Worm (Caenorhabditis elegans): ENCODE data around the gene abts-4.

abts-4 gene

DNA sequence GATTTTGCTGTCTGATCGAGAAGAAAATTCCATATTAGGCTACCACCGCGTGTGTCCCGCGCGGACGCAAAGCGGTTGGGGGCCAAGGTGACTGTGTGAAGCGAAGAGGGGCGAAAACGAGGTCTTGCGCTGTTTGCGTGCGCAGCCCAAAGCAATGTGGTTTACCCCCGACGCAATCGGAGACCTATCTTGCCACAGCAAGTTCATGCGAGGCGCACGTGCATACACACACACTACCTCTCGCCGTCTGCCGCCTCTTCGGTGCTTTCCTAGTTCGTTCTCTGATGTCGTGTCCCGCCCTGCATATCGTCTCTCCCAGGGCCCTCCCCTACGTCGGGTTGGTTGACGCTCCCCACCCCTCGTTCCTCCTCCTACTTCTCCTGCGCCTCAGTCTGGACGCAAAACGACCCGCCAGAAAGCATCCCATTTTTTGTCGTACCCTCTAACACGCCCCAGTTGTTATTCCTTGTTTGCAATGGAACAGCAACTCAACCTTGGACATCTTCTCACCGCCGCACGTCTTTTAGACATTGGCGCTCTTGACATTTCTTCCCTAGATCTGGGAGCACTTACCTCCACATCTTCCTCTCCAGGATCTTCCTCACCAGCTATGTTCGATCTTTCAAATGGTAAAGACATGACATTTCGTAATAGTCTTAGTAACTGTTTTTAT is 19.4 kb downstream of the abts-4 start, which contains the start of gene mdl-1 (continued):
- TF ChIP-seq madf-9 (GFP tag; conservative IDR thresholded peaks at IDR 0.05) (peak; percentile 67), nhr-76 (tag; optimal IDR thresholded peaks at IDR 0.05) (no peak), lin-38 (GFP tag; IDR thresholded peaks at IDR 0.05) (peak; percentile 58), attf-4 (tag; optimal IDR thresholded peaks at IDR 0.05) (peak; percentile 35), fos-1 (tag; optimal IDR thresholded peaks at IDR 0.05) (no peak), rbr-2 (tag; optimal IDR thresholded peaks at IDR 0.05) (peak; percentile 87), egl-43 (GFP tag; IDR thresholded peaks at IDR 0.05) (peak; percentile 90), zip-11 (GFP tag; IDR thresholded peaks at IDR 0.05) (no peak), ceh-32 (tag; optimal IDR thresholded peaks at IDR 0.05; ENCODE audit: poor library complexity) (peak; percentile 43), ctbp-1 (GFP tag; IDR thresholded peaks at IDR 0.05) (peak; percentile 86), arid-1 (GFP tag; conservative IDR thresholded peaks at IDR 0.05) (peak; percentile 72), zfp-2 (tag; optimal IDR thresholded peaks at IDR 0.05) (no peak), mdl-1 (tag; optimal IDR thresholded peaks at IDR 0.05) (peak in 1 of 2 experiments; percentile 100), madf-5 (GFP tag; IDR thresholded peaks at IDR 0.05) (0 out of 4 replicates have a peak, but pooled peaks of 1 of the 2 experiments have one; percentile 45), hlh-11 (tag; optimal IDR thresholded peaks at IDR 0.05) (peak; percentile 98), spr-1 (tag; optimal IDR thresholded peaks at IDR 0.05) (peak; percentile 57), dpl-1 (GFP tag; optimal IDR thresholded peaks at IDR 0.05) (peak; percentile 43), php-3 (GFP tag; IDR thresholded peaks at IDR 0.05) (peak; percentile 64; the same call in 1 of the 2 replicates), mes-2 (tag; optimal IDR thresholded peaks at IDR 0.05; ENCODE audit: poor library complexity, severe bottlenecking) (peak; percentile 76), R02D3.7 (tag; optimal IDR thresholded peaks at IDR 0.05) (no peak), spr-3 (GFP tag; optimal IDR thresholded peaks at IDR 0.05) (no peak), lin-39 (tag; optimal IDR thresholded peaks at IDR 0.05) (no peak), Y105C5A.15 (GFP tag; IDR thresholded peaks at IDR 0.05) (no peak), Y48G9A.11 (GFP tag; IDR thresholded peaks at IDR 0.05) (no peak), nhr-77 (tag; optimal IDR thresholded peaks at IDR 0.05) (peak; percentile 62), T20F7.1 (GFP tag; optimal IDR thresholded peaks at IDR 0.05) (peak; percentile 21), nhr-237 (tag; optimal IDR thresholded peaks at IDR 0.05) (peak; percentile 16), ztf-11 (tag; optimal IDR thresholded peaks at IDR 0.05) (no peak), egl-27 (tag; optimal IDR thresholded peaks at IDR 0.05) (no peak), nhr-10 (tag; optimal IDR thresholded peaks at IDR 0.05) (peak; percentile 81), mxl-2 (GFP tag; conservative IDR thresholded peaks at IDR 0.05) (peak; percentile 100), snpc-4 (tag; optimal IDR thresholded peaks at IDR 0.05) (no peak), dmd-9 (GFP tag; IDR thresholded peaks at IDR 0.05) (no peak)

DNA sequence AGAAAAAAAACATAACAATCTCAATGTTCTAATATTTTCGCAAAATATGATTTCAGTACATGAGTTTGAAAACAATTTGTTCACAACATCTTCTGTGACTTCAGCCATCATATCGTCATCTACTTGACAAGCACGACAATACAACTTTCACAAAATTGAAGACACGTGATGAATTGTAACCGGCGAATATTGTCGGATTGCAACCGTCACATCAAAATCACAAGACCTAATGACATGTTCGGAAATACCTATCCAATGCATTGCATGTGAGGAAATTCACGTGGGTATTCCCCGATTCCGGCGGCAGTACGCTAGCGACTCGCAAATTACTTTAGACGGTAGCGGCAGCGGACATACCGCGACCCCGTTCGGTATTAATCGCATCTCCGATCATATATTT is 20.0 kb downstream of the abts-4 start:
- TF ChIP-seq tra-1 (GFP tag; IDR thresholded peaks at IDR 0.05) (peak; percentile 69), aha-1 (tag) (peak; percentile 89), lin-1 (GFP tag; IDR thresholded peaks at IDR 0.05) (no peak; the same call in 1 of the 2 replicates), lin-13 (GFP tag; optimal IDR thresholded peaks at IDR 0.05) (peak; percentile 2), nhr-28 (tag; optimal IDR thresholded peaks at IDR 0.05) (peak; percentile 57), dve-1 (tag; optimal IDR thresholded peaks at IDR 0.05; ENCODE audit: insufficient read depth) (peak; percentile 75), mdt-29 (GFP tag; IDR thresholded peaks at IDR 0.05) (peak; percentile 67), ztf-11 (tag; optimal IDR thresholded peaks at IDR 0.05) (no peak), ceh-82 (tag; optimal IDR thresholded peaks at IDR 0.05) (no peak), arid-1 (GFP tag; conservative IDR thresholded peaks at IDR 0.05) (no peak), nhr-25 (tag; optimal IDR thresholded peaks at IDR 0.05; ENCODE audit: borderline replicate concordance, insufficient read depth) (peak; percentile 43), php-3 (GFP tag; IDR thresholded peaks at IDR 0.05) (peak; percentile 68; the same call in 1 of the 2 replicates), tag-97 (GFP tag; IDR thresholded peaks at IDR 0.05) (no peak), ctbp-1 (GFP tag; IDR thresholded peaks at IDR 0.05) (no peak), snpc-4 (tag; optimal IDR thresholded peaks at IDR 0.05) (no peak), nhr-41 (GFP tag; IDR thresholded peaks at IDR 0.05) (no peak), daf-12 (tag; optimal IDR thresholded peaks at IDR 0.05) (no peak), vab-7 (GFP tag; IDR thresholded peaks at IDR 0.05) (no peak), zfp-3 (GFP tag; conservative IDR thresholded peaks at IDR 0.05) (peak; percentile 54; the same call in 1 of the 2 replicates), mxl-3 (GFP tag; optimal IDR thresholded peaks at IDR 0.05) (no peak), mdl-1 (tag; optimal IDR thresholded peaks at IDR 0.05) (peak in 1 of 2 experiments; percentile 70), dmd-6 (GFP tag; IDR thresholded peaks at IDR 0.05) (peak; percentile 96), duxl-1 (tag; optimal IDR thresholded peaks at IDR 0.05; ENCODE audit: poor library complexity) (no peak)
